Fruit fly (Drosophila melanogaster) whole organism, wandering third instar larva: ENCODE data around the gene Taf4.

Source experiments
- Dfd ChIP-seq: fragments of >200 bp; optimal IDR thresholded peaks from 2 replicates; lab custom pipeline; 2017; ENCODE audit warnings: missing biosample characterization, missing genetic modification characterization
- h ChIP-seq: fragments of 200-800 bp; sonication (Bioruptor generic); optimal IDR thresholded peaks from 3 replicates; lab custom pipeline; 2016; ENCODE audit warnings: missing biosample characterization, mild to moderate bottlenecking, missing genetic modification characterization
- psq ChIP-seq: fragments of 200-800 bp; sonication (Bioruptor generic); optimal IDR thresholded peaks from 3 replicates; lab custom pipeline; 2017; ENCODE audit warnings: missing biosample characterization, mild to moderate bottlenecking, missing genetic modification characterization, moderate library complexity
- sage ChIP-seq: fragments of 200-800 bp; sonication (Bioruptor generic); optimal IDR thresholded peaks from 2 replicates; lab custom pipeline; 2016; ENCODE audit warnings: missing biosample characterization, mild to moderate bottlenecking, missing genetic modification characterization
- usp ChIP-seq: fragments of >200 bp; optimal IDR thresholded peaks from 2 replicates; lab custom pipeline; 2017; ENCODE audit warnings: missing biosample characterization, missing genetic modification characterization
- woc ChIP-seq: sonication (Bioruptor generic); optimal IDR thresholded peaks from 2 replicates; lab custom pipeline; 2016; ENCODE audit warnings: missing biosample characterization, mild to moderate bottlenecking, missing genetic modification characterization

dm6 chr3L:16112069-16112820 lies 767 bp upstream of the Taf4 start, which contains the start of gene Zn72D:
- TF ChIP-seq woc (no peak), psq (GFP tag; lab: Kevin White, UChicago) (no peak), sage (GFP tag; lab: Kevin White, UChicago) (no peak), usp (GFP tag; lab: Kevin White, UChicago) (no peak), h (GFP tag; lab: Kevin White, UChicago) (no peak), Dfd (GFP tag; lab: Kevin White, UChicago) (no peak)
